Fruit fly (Drosophila melanogaster) whole organism: ENCODE results near the gene Mnat9.

Source experiments
- Dll ChIP-seq: fragments of >200 bp; optimal IDR thresholded peaks from 2 replicates; lab custom pipeline; 2017
- EcR ChIP-seq, 2 experiments: fragments of >200 bp; optimal IDR thresholded peaks; 2 replicates each; lab custom pipeline; 2017; ENCODE audit warnings: missing biosample characterization in 2 of 2, missing genetic modification characterization in 2 of 2, missing genetic modification reagents in 2 of 2
- pan ChIP-seq: fragments of >200 bp; optimal IDR thresholded peaks from 2 replicates; lab custom pipeline; 2017

dm6 chr3R:31610639-31611594 is 5.0 kb downstream of the Mnat9 start, which contains the start of gene Med:
- TF ChIP-seq Dll (no peak), EcR (GFP tag; optimal IDR thresholded peaks at IDR 0.05; lab: Kevin White, UChicago) (no peak), pan (lab: Kevin White, UChicago) (no peak)
